Worm (Caenorhabditis elegans) whole organism, mixed stage, embryonic: ENCODE data around the gene W08E12.2.

Experiments used
- cnd-1 ChIP-seq: fragments of 200-800 bp; sonication (Bioruptor generic); optimal IDR thresholded peaks from 2 replicates; lab custom pipeline; 2018; ENCODE audit warnings: mild to moderate bottlenecking, missing genetic modification characterization, missing compliant biosample characterization
- lin-13 ChIP-seq: fragments of 150-350 bp; optimal IDR thresholded peaks from 2 replicates; lab custom pipeline; 2014; ENCODE audit warnings: missing biosample characterization, missing genetic modification characterization
- mab-5 ChIP-seq: fragments of 150-350 bp; optimal IDR thresholded peaks from 2 replicates; lab custom pipeline; 2014; ENCODE audit warnings: missing biosample characterization, missing genetic modification characterization
- mep-1 ChIP-seq: fragments of 150-350 bp; optimal IDR thresholded peaks from 2 replicates; lab custom pipeline; 2017; ENCODE audit warnings: missing biosample characterization, missing genetic modification reagents, missing genetic modification characterization, inconsistent platforms
- pha-4 ChIP-seq: fragments of 150-350 bp; optimal IDR thresholded peaks from 2 replicates; lab custom pipeline; 2018; ENCODE audit warnings: missing biosample characterization, missing genetic modification reagents, missing genetic modification characterization
- snpc-4 ChIP-seq: fragments of 150-350 bp; optimal IDR thresholded peaks from 2 replicates; lab custom pipeline; 2014; ENCODE audit warnings: missing biosample characterization, missing genetic modification characterization
- unc-120 ChIP-seq: sonication (generic microtip); optimal IDR thresholded peaks from 2 replicates; lab custom pipeline; 2017; ENCODE audit warnings: missing genetic modification characterization, missing compliant biosample characterization; ENCODE audit not compliant: poor library complexity, severe bottlenecking
- unc-39 ChIP-seq: fragments of 150-350 bp; optimal IDR thresholded peaks from 2 replicates; lab custom pipeline; 2014; ENCODE audit warnings: missing biosample characterization, missing genetic modification characterization
- ztf-11 ChIP-seq: fragments of 150-350 bp; optimal IDR thresholded peaks from 2 replicates; lab custom pipeline; 2014; ENCODE audit warnings: missing biosample characterization, missing genetic modification characterization

DNA sequence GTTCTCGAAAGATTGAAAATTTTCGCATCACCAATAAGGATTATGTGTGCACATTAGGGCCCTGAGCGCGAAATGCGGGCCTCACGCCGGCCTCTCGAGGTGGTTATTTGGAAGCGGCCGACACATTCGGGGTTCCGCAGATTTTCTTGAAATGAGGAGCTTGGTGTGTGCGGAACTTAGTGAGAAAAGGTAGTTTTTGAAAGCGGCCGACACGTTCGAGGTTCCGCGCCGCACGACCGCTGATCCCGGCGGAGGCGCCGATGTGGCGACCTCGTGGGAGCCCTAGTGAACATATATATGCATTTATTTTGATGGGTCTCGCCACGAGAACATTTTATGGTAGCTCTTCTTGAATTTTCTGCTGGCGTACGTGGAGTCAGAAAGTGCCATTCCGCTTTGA lies 38.8 kb upstream of the W08E12.2 start:
- no peak for TF ChIP-seq mep-1 (tag; lab: Kevin White, UChicago)
- no peak for TF ChIP-seq snpc-4 (tag; lab: Kevin White, UChicago)
- no peak for TF ChIP-seq pha-4 (tag; lab: Kevin White, UChicago)
- no peak for TF ChIP-seq cnd-1
- no peak for TF ChIP-seq lin-13
- no peak for TF ChIP-seq mab-5 (tag; lab: Kevin White, UChicago)
- no peak for TF ChIP-seq unc-39 (tag; lab: Kevin White, UChicago)
- TF ChIP-seq ztf-11 = no peak
- no peak for TF ChIP-seq unc-120
